Fruit fly (Drosophila melanogaster) whole organism, wandering third instar larva: ENCODE results near the gene Lkr.

Experiments
- Abd-B ChIP-seq: fragments of >200 bp; optimal IDR thresholded peaks from 2 replicates; lab custom pipeline; 2017; ENCODE audit warnings: missing biosample characterization, missing genetic modification characterization
- CG32264 ChIP-seq: fragments of 200-800 bp; sonication (Bioruptor generic); optimal IDR thresholded peaks from 2 replicates; lab custom pipeline; 2016; ENCODE audit warnings: missing biosample characterization, missing genetic modification characterization
- CG9705 ChIP-seq: fragments of 200-800 bp; sonication (Bioruptor generic); optimal IDR thresholded peaks from 2 replicates; lab custom pipeline; 2018; ENCODE audit warnings: missing biosample characterization, mild to moderate bottlenecking, missing genetic modification characterization
- CrebA ChIP-seq: fragments of 200-800 bp; sonication (Bioruptor generic); optimal IDR thresholded peaks from 2 replicates; lab custom pipeline; 2016; ENCODE audit warnings: missing biosample characterization, mild to moderate bottlenecking, missing genetic modification characterization, borderline replicate concordance
- Dfd ChIP-seq: fragments of >200 bp; optimal IDR thresholded peaks from 2 replicates; lab custom pipeline; 2017; ENCODE audit warnings: missing biosample characterization, missing genetic modification characterization
- Dif ChIP-seq: fragments of 200-275, 200-300 bp; sonication (Bioruptor generic); optimal IDR thresholded peaks from 2 replicates; lab custom pipeline; 2018; ENCODE audit warnings: missing biosample characterization, missing genetic modification characterization; ENCODE audit not compliant: partially characterized antibody
- GATAd ChIP-seq: sonication (Bioruptor generic); optimal IDR thresholded peaks from 2 replicates; lab custom pipeline; 2016; ENCODE audit warnings: missing biosample characterization, missing genetic modification characterization
- HLH106 ChIP-seq: fragments of 200-800 bp; optimal IDR thresholded peaks from 3 replicates; lab custom pipeline; 2019; ENCODE audit warnings: missing biosample characterization, mild to moderate bottlenecking, missing genetic modification characterization, moderate library complexity
- Hnf4 ChIP-seq: fragments of 200-800 bp; sonication (Bioruptor generic); optimal IDR thresholded peaks from 2 replicates; lab custom pipeline; 2016; ENCODE audit warnings: missing biosample characterization, mild to moderate bottlenecking, missing genetic modification characterization
- Hr78 ChIP-seq: fragments of >200 bp; optimal IDR thresholded peaks from 2 replicates; lab custom pipeline; 2017; ENCODE audit warnings: missing biosample characterization, missing genetic modification characterization
- Hr83 ChIP-seq: fragments of 200-300 bp; sonication (Bioruptor generic); optimal IDR thresholded peaks from 2 replicates; lab custom pipeline; 2016; ENCODE audit warnings: missing biosample characterization, mild to moderate bottlenecking, missing genetic modification characterization, moderate library complexity; ENCODE audit not compliant: poor library complexity, severe bottlenecking
- Jra ChIP-seq: sonication (Bioruptor generic); optimal IDR thresholded peaks from 2 replicates; lab custom pipeline; 2016; ENCODE audit warnings: missing biosample characterization, missing genetic modification characterization
- Mio ChIP-seq: sonication (Bioruptor generic); optimal IDR thresholded peaks from 2 replicates; lab custom pipeline; 2016; ENCODE audit warnings: missing biosample characterization, missing genetic modification characterization
- Myc ChIP-seq: fragments of >200 bp; optimal IDR thresholded peaks from 2 replicates; lab custom pipeline; 2017
- N ChIP-seq: fragments of >200 bp; optimal IDR thresholded peaks from 2 replicates; lab custom pipeline; 2018; ENCODE audit warnings: missing biosample characterization, missing external identifiers, missing genetic modification characterization
- OdsH ChIP-seq: fragments of 200-800 bp; sonication (Bioruptor generic); optimal IDR thresholded peaks from 2 replicates; lab custom pipeline; 2016; ENCODE audit warnings: missing biosample characterization, mild to moderate bottlenecking, missing genetic modification characterization
- Rel ChIP-seq, 2 experiments: fragments of 200-800 bp; sonication (Bioruptor generic) in 1 of 2; optimal IDR thresholded peaks; 2 replicates in 1 of 2; 3 replicates in 1 of 2; lab custom pipeline; 2016 to 2019; ENCODE audit warnings: mild to moderate bottlenecking in 2 of 2, missing biosample characterization in 2 of 2, missing genetic modification characterization in 2 of 2, moderate library complexity in 1 of 2
- Sp1 ChIP-seq: fragments of 200-800 bp; sonication (Bioruptor generic); optimal IDR thresholded peaks from 3 replicates; lab custom pipeline; 2019; ENCODE audit warnings: missing biosample characterization, mild to moderate bottlenecking, missing genetic modification characterization, moderate library complexity
- Vsx2 ChIP-seq: fragments of 200-300, 225-300 bp; sonication (Bioruptor generic); optimal IDR thresholded peaks from 2 replicates; lab custom pipeline; 2018; ENCODE audit warnings: missing biosample characterization, missing genetic modification characterization; ENCODE audit not compliant: partially characterized antibody
- br ChIP-seq: fragments of 200-800 bp; sonication (Bioruptor generic); optimal IDR thresholded peaks from 2 replicates; lab custom pipeline; 2016; ENCODE audit warnings: missing biosample characterization, missing genetic modification characterization
- brk ChIP-seq: fragments of 200-800 bp; sonication (Bioruptor generic); optimal IDR thresholded peaks from 2 replicates; lab custom pipeline; 2016; ENCODE audit warnings: missing biosample characterization, mild to moderate bottlenecking, missing genetic modification characterization
- dl ChIP-seq, 2 experiments: fragments of 175-275, 200-275 bp in 1 of 2; fragments of 200-275 bp in 1 of 2; sonication (Bioruptor generic); optimal IDR thresholded peaks; lab custom pipeline; 2018; ENCODE audit warnings: mild to moderate bottlenecking in 2 of 2, missing biosample characterization in 2 of 2, missing genetic modification characterization in 2 of 2, moderate library complexity in 2 of 2; ENCODE audit not compliant: partially characterized antibody in 2 of 2, insufficient read depth in 1 of 2
- dmrt93B ChIP-seq: fragments of 200-800 bp; sonication (Bioruptor generic); optimal IDR thresholded peaks from 2 replicates; lab custom pipeline; 2018; ENCODE audit warnings: missing biosample characterization, mild to moderate bottlenecking, missing genetic modification characterization
- dsf ChIP-seq: sonication (Bioruptor generic); optimal IDR thresholded peaks from 2 replicates; lab custom pipeline; 2016; ENCODE audit warnings: missing biosample characterization, missing genetic modification characterization, borderline replicate concordance
- ey ChIP-seq: fragments of 200-800 bp; sonication (Bioruptor generic); optimal IDR thresholded peaks from 2 replicates; lab custom pipeline; 2016; ENCODE audit warnings: missing biosample characterization, missing genetic modification characterization
- foxo ChIP-seq, 2 experiments: fragments of 200-800 bp; sonication (Bioruptor generic); optimal IDR thresholded peaks; 2 replicates in 1 of 2; 3 replicates in 1 of 2; lab custom pipeline; 2016 to 2017; ENCODE audit warnings: missing biosample characterization in 2 of 2, missing genetic modification characterization in 2 of 2
- fru ChIP-seq: fragments of 200-800 bp; sonication (Bioruptor generic); optimal IDR thresholded peaks from 3 replicates; lab custom pipeline; 2016; ENCODE audit warnings: missing biosample characterization, mild to moderate bottlenecking, missing genetic modification characterization
- h ChIP-seq: fragments of 200-800 bp; sonication (Bioruptor generic); optimal IDR thresholded peaks from 3 replicates; lab custom pipeline; 2016; ENCODE audit warnings: missing biosample characterization, mild to moderate bottlenecking, missing genetic modification characterization
- jim ChIP-seq: fragments of 175-275, 200-325 bp; sonication (Bioruptor generic); optimal IDR thresholded peaks from 2 replicates; lab custom pipeline; 2016; ENCODE audit warnings: missing biosample characterization, mild to moderate bottlenecking, missing genetic modification characterization
- lola ChIP-seq: fragments of >200 bp; optimal IDR thresholded peaks from 2 replicates; lab custom pipeline; 2017; ENCODE audit warnings: missing biosample characterization, missing genetic modification characterization
- pan ChIP-seq: fragments of >200 bp; optimal IDR thresholded peaks from 2 replicates; lab custom pipeline; 2017
- psq ChIP-seq: fragments of 200-800 bp; sonication (Bioruptor generic); optimal IDR thresholded peaks from 3 replicates; lab custom pipeline; 2017; ENCODE audit warnings: missing biosample characterization, mild to moderate bottlenecking, missing genetic modification characterization, moderate library complexity
- rgr ChIP-seq: fragments of 200-800 bp; sonication (Bioruptor generic); optimal IDR thresholded peaks from 3 replicates; lab custom pipeline; 2016; ENCODE audit warnings: missing biosample characterization, mild to moderate bottlenecking, missing genetic modification characterization
- sage ChIP-seq: fragments of 200-800 bp; sonication (Bioruptor generic); optimal IDR thresholded peaks from 2 replicates; lab custom pipeline; 2016; ENCODE audit warnings: missing biosample characterization, mild to moderate bottlenecking, missing genetic modification characterization
- sv ChIP-seq: fragments of 200-800 bp; sonication (Bioruptor generic); optimal IDR thresholded peaks from 3 replicates; lab custom pipeline; 2016; ENCODE audit warnings: missing biosample characterization, missing genetic modification characterization
- tai ChIP-seq: sonication (Bioruptor generic); optimal IDR thresholded peaks from 2 replicates; lab custom pipeline; 2016; ENCODE audit warnings: missing biosample characterization, missing genetic modification characterization
- usp ChIP-seq: fragments of >200 bp; optimal IDR thresholded peaks from 2 replicates; lab custom pipeline; 2017; ENCODE audit warnings: missing biosample characterization, missing genetic modification characterization
- woc ChIP-seq: sonication (Bioruptor generic); optimal IDR thresholded peaks from 2 replicates; lab custom pipeline; 2016; ENCODE audit warnings: missing biosample characterization, mild to moderate bottlenecking, missing genetic modification characterization

Lkr gene

dm6 chr3L:5529241-5529640, at the start of gene Lkr:
Gene Lkr, minus strand, starts transcription at chr3L:5529341.
- TF ChIP-seq sage (GFP tag; lab: Kevin White, UChicago), result no peak
- no peak for TF ChIP-seq lola (GFP tag; lab: Kevin White, UChicago)
- TF ChIP-seq usp, result no peak
- no peak for TF ChIP-seq woc
- TF ChIP-seq Myc, result no peak
- no peak for TF ChIP-seq Vsx2 (GFP tag; lab: Kevin White, UChicago)
- no peak for TF ChIP-seq tai (GFP tag; lab: Kevin White, UChicago)
- TF ChIP-seq h, result no peak
- TF ChIP-seq brk, result no peak
- no peak for TF ChIP-seq fru (GFP tag; lab: Kevin White, UChicago)
- TF ChIP-seq jim, result no peak
- no peak for TF ChIP-seq pan
- TF ChIP-seq HLH106 (tag; lab: Kevin White, UChicago), result no peak
- no peak for TF ChIP-seq Dif (GFP tag; lab: Kevin White, UChicago)
- no peak for TF ChIP-seq N (GFP tag; lab: Kevin White, UChicago)
- TF ChIP-seq, all 38 proteins: peak for 0

DNA sequence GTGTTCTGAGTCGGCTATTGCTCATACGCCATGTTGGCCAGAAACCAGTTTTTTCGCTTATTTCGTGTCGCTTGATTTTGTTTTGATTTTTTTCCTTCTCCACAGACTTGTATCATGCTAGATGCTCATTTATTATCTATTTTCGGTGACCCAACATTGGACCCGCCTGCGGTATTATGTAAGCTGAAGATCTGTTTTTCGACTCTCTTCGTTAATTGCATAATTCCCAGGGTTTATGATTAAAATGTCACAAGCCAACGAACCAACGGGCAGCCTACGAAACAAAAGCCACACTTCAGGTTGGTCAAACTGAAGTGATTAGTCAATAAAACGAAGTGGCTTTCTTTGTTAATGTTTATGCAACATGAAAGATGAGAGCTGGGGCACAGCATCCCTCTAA, 49.5 kb upstream of the Lkr start:
- TF ChIP-seq Hnf4 (GFP tag; lab: Kevin White, UChicago) (no peak), Dfd (GFP tag; lab: Kevin White, UChicago) (no peak), N (GFP tag; lab: Kevin White, UChicago) (no peak), OdsH (GFP tag; lab: Kevin White, UChicago) (no peak), sv (GFP tag; lab: Kevin White, UChicago) (no peak), h (no peak), CG32264 (no peak), usp (no peak), woc (no peak), dsf (GFP tag; lab: Kevin White, UChicago) (no peak), Vsx2 (GFP tag; lab: Kevin White, UChicago) (no peak)

DNA sequence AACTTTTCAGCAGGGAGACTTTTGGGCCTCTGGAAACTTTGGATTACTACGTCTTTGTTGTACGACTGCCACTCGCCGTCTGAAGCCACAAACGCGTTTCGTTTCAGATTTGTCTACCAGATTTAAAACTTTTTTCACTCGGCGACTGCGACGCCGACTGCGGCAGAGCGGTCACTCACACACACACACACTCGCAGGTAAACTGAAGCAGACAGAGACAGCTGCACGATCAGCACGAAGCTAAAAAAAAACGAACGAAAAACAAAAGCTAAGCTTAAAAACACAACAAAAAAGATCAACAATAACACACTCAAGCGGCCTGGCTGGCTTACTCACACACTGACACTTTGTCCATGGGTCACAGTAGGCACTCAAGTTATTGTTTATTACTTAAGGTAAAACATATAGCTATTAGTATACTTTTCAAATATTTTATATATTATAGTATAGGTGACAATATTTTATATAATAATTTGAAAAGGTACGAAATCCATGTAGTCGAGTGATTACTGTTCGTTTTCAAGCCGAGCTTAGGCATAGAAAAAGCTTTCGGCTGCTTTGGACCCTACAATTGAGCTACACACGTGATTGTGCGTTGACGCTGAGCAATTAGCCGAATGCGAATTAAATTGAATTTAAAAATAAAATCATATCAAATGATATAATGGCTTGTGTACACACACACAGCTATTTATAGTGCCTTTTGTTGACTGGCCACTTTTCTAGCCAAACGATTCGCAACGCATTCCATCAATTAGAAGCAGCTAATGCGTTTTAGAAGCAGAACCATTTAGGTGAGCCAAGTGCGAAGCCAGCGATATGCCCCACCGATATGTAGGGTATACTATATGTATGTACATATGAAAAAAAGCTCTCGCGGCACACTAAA, 48.4 kb upstream of the Lkr start, which contains the start of gene Msr-110:
TSS of gene Msr-110 (minus strand) at position 99 of the 889 bp plus-strand sequence.
- TF ChIP-seq Rel (GFP tag; optimal IDR thresholded peaks at IDR 0.05; lab: Kevin White, UChicago), result peak; percentile 96
- peak; percentile 79 for TF ChIP-seq Rel (tag; optimal IDR thresholded peaks at IDR 0.05; lab: Kevin White, UChicago)
- peak; percentile 70 for TF ChIP-seq sage (GFP tag; lab: Kevin White, UChicago)
- TF ChIP-seq dsf (GFP tag; lab: Kevin White, UChicago), result peak; percentile 3
- TF ChIP-seq h, result peak; percentile 89
- peak; percentile 68 for TF ChIP-seq Vsx2 (GFP tag; lab: Kevin White, UChicago)
- peak; percentile 89 for TF ChIP-seq fru (GFP tag; lab: Kevin White, UChicago)
- peak; percentile 96 for TF ChIP-seq CrebA (GFP tag; lab: Kevin White, UChicago)
- TF ChIP-seq Sp1 (GFP tag; lab: Kevin White, UChicago), result peak; percentile 98
- peak; percentile 80 for TF ChIP-seq Hnf4 (GFP tag; lab: Kevin White, UChicago)
- no peak for TF ChIP-seq tai (GFP tag; lab: Kevin White, UChicago)
- TF ChIP-seq dmrt93B, result peak; percentile 80
- peak; percentile 70 for TF ChIP-seq sv (GFP tag; lab: Kevin White, UChicago)
- no peak for TF ChIP-seq Mio (GFP tag; lab: Kevin White, UChicago)
- TF ChIP-seq HLH106 (tag; lab: Kevin White, UChicago), result peak; percentile 95
- TF ChIP-seq CG9705 (GFP tag; lab: Kevin White, UChicago), result peak; percentile 85
- TF ChIP-seq GATAd (GFP tag; lab: Kevin White, UChicago), result no peak
- no peak for TF ChIP-seq usp
- TF ChIP-seq N (GFP tag; lab: Kevin White, UChicago), result no peak
- TF ChIP-seq CG32264, result peak; percentile 68
- peak; percentile 83 for TF ChIP-seq ey (GFP tag; lab: Kevin White, UChicago)
- TF ChIP-seq Hr78 (GFP tag; lab: Kevin White, UChicago), result no peak
- TF ChIP-seq woc, result peak; percentile 80
- peak; percentile 24 for TF ChIP-seq Jra
- peak; percentile 12 for TF ChIP-seq Dif (GFP tag; lab: Kevin White, UChicago)
- TF ChIP-seq rgr (GFP tag; lab: Kevin White, UChicago), result peak; percentile 92
- peak; percentile 93 for TF ChIP-seq Hr83 (GFP tag; lab: Kevin White, UChicago)
- peak; percentile 82 for TF ChIP-seq br
- no peak for TF ChIP-seq Abd-B
- TF ChIP-seq jim, result peak; percentile 97
- no peak for TF ChIP-seq lola (GFP tag; lab: Kevin White, UChicago)
- peak; percentile 92 for TF ChIP-seq brk
- TF ChIP-seq psq (GFP tag; lab: Kevin White, UChicago), result peak; percentile 92
- TF ChIP-seq OdsH (GFP tag; lab: Kevin White, UChicago), result peak; percentile 92
- no peak for TF ChIP-seq pan
- TF ChIP-seq Myc, result no peak
- peak in 1 of 2 experiments; percentile 29 for TF ChIP-seq dl (GFP tag; optimal IDR thresholded peaks at IDR 0.05; lab: Kevin White, UChicago; ENCODE audit: insufficient read depth in 1 of 2, partially characterized antibody in 2 of 2)
- TF ChIP-seq Dfd (GFP tag; lab: Kevin White, UChicago), result no peak
- TF ChIP-seq foxo (GFP tag; optimal IDR thresholded peaks at IDR 0.05; lab: Kevin White, UChicago), result peak; percentile 89 to 94
